Fruit fly (Drosophila melanogaster): Measurements from ENCODE around the gene Bug22.

Gene Bug22

DNA sequence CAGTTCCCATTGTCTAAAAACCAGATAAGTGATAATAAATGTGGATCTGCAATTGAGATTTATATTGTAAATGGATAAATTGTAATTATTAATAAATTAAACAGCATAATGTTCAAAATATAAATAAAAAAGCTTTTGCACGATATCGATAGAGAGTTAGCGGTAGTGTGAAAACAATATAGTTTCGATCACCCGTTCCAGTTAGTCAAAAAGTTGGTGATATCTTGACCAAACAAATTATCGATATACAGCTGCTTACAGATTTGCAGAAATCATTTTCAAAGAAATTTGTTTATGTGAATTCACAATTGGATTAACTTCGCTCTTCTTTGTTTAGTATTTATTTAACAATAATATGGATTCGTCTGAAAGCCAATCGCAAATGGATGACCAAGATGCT, 8.5 kb upstream of the Bug22 start, which contains the start of gene Nse4:
Gene Nse4, plus strand, starts transcription at position 267 of the 400 bp plus-strand sequence.
- TF ChIP-seq CG8478 (optimal IDR thresholded peaks at IDR 0.05): no peak
- TF ChIP-seq CTCF (optimal IDR thresholded peaks at IDR 0.05): no peak

DNA sequence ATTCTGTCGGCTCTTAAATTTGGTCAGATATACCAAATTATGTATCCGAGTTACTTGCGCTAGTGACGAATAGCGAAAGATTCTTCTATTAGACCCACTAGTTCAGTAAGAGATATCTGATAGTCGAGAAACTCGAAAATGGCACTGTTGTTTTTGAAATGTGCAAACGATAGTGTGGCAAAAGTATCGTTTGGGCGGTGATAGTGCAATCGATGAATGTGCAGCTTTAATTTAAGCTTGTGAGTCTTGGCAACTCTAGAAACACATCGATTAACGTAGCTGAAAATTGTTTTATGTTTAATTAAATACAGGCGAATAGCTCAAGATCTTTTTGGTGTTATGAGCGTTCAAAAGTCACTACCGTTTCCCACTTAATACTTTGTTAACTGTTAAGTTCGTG, 6.6 kb upstream of the Bug22 start, which contains the start of gene STUB1:
Gene STUB1, plus strand, starts transcription at position 232 of the 400 bp plus-strand sequence.
- TF ChIP-seq CTCF (optimal IDR thresholded peaks at IDR 0.05) (no peak), CG8478 (optimal IDR thresholded peaks at IDR 0.05) (no peak)

DNA sequence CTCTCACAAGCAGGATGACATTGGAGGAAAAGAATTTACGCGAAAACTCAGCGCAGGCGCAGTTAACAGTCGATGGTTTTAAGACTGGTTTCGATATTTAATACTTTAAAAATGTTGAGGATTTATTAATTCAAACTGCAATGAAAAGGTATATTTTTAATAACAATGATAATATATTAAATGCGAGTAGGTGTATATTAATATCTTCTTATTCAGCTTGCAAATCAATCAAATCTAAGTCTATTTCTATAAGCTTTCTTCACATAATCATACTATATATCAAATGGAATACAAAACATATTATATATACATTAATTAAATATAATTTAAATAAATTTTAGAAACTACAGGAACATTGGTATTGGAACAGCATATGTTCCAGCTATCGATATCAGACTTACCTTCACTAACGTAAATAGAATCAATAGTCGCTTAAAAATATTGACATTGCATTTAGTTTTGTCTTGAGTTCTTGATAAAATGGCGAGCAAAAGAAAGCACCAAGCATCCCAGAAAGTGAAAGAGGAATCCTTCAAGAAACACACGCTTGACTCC, 5.0 kb upstream of the Bug22 start, which contains the start of the genes TBC1D16 and holn1:
Gene TBC1D16, minus strand, starts transcription at position 51 of the 555 bp plus-strand sequence.
Gene holn1, plus strand, starts transcription at position 390 of the 555 bp plus-strand sequence.
- TF ChIP-seq CG8478 (optimal IDR thresholded peaks at IDR 0.05) (no peak), CTCF (optimal IDR thresholded peaks at IDR 0.05) (no peak)

DNA sequence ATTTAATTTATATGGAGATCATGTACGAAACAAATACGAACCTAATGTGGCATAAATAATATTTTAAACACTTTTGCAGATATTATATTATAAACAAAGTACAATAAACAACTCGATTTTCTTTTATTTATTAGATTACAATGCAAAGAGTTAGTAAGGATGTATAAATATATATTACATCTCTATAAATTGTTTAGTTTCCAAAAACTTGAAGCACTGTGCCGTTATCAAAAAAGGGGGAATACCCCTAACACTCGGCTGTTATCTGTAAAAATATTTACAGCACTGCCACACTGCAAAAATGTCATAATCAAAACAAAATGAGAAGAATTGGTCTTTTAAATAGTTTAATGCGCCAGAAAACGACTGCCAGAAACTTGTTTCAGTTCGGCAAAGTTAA, 2.2 kb downstream of the Bug22 start, which contains the start of gene CG5188:
Gene CG5188, plus strand, starts transcription at position 302 of the 400 bp plus-strand sequence.
- no peak for TF ChIP-seq CTCF (optimal IDR thresholded peaks at IDR 0.05)
- TF ChIP-seq CG8478 (optimal IDR thresholded peaks at IDR 0.05): no peak

DNA sequence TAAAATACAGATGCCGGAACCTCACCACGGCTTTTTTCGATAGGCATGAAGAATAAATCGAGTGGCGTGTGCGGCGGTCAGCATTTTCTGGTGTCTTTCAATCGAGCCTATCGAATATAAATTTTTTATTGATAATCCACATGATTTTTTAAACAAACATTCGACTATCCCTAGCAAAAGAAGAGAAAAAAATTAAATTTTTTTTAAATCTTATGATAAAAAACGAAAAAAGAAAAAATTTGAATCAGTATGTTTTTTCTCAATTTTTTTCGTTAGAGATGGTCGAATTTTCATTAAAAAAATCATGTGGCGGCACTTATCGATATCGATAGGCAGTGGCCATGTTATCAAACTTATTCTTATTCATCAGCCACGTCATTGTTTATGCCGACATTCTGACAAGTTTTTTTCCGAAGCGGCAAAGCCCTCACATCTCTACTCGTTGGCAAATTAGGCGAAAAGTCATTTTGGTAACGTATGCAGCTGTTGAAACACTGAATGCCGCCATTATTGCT, 4.1 kb downstream of the Bug22 start, which contains the start of the genes SmB and KdelR:
Gene SmB, minus strand, starts transcription at position 94 of the 515 bp plus-strand sequence.
Gene KdelR, plus strand, starts transcription at position 354 of the 515 bp plus-strand sequence.
- no peak for TF ChIP-seq CG8478 (optimal IDR thresholded peaks at IDR 0.05)
- TF ChIP-seq CTCF (optimal IDR thresholded peaks at IDR 0.05): no peak

DNA sequence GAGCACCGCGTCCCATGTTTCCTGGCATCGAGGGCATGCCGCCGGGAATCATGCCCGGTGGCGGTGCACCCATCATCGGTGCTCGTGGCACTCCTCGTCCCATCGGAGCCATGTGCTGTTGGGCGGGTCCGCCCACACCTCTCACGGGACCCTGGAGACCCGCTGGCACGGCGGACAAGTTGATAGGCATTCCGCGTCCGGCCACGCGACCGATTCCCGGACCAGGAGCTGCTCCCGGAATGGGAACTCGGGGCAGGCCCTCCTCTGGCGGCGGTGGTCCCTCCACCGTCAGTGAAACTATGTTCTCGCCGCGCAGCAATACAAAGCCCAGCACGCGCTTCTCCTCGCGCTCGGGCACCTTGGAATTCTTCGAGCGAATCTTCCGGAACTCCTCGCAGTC, 5.1 kb downstream of the Bug22 start:
- no peak for TF ChIP-seq CTCF (optimal IDR thresholded peaks at IDR 0.05)
- no peak for TF ChIP-seq CG8478 (optimal IDR thresholded peaks at IDR 0.05)

DNA sequence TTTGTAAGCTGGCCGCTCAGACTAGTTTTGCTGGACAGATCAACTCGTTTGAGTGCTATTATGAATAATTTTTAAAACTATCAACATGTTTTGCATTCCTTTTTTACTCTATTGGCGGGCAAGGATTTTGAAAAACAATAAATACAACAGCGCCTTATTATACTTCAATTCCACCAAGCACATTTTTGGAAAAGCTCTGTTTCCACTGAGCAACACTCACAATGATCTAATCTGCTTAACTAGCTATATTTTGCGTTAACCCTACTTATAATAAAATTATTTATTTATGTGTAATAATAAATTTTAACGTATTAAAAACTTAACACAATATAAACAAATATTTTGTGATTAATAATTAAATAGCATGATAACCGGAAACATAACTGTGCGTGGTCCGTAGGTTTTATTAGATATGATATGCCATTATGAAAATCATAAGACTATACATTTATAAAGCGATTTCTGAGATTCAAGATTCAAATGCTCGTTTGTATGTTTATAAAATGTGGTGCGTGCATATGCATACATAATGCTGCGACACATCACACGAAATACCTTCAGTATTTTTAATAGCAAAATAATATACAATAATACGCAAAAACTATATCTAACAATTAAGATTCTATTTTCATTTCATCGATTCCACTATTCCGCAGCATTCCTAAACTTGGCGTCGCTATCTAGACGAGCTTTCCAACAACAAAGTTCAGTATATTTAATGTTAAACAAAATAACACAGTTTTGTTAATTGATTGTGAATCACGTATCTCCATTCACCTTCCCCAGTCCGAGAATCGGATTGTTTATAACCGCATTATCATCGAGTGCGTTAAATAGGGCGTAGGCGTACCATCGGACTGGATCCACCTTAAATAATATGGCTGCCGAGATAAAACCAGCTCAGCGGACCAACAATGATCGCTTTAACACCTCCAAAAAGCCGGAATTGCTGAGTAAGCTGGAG, 7.8 kb downstream of the Bug22 start, which contains the start of the genes pie and Wdfy2:
Gene pie, minus strand, starts transcription at position 138 of the 964 bp plus-strand sequence.
Gene Wdfy2, plus strand, starts transcription at position 649 of the 964 bp plus-strand sequence.
- TF ChIP-seq CTCF (optimal IDR thresholded peaks at IDR 0.05): no peak
- no peak for TF ChIP-seq CG8478 (optimal IDR thresholded peaks at IDR 0.05)

DNA sequence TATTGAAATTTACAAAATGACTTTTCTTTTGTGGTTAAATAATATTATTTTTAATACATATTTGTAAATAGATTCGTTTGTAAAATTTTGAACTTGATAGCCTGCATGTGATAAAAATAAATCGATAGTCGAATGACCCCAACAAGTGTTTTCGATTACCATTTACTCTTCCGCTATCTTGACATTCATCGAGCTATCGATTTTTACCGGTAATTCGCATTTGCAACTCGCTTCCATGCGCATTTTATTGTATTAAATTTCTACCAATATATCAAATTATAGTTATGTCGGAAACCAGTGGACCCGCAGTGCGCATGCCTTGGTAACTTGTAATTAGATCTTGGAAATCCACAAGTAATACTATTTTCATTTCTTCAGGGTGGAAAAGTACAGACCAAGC, 11.7 kb downstream of the Bug22 start, which contains the start of gene RfC3:
Gene RfC3, plus strand, starts transcription at position 210 of the 400 bp plus-strand sequence.
- TF ChIP-seq CTCF (optimal IDR thresholded peaks at IDR 0.05): no peak
- no peak for TF ChIP-seq CG8478 (optimal IDR thresholded peaks at IDR 0.05)

DNA sequence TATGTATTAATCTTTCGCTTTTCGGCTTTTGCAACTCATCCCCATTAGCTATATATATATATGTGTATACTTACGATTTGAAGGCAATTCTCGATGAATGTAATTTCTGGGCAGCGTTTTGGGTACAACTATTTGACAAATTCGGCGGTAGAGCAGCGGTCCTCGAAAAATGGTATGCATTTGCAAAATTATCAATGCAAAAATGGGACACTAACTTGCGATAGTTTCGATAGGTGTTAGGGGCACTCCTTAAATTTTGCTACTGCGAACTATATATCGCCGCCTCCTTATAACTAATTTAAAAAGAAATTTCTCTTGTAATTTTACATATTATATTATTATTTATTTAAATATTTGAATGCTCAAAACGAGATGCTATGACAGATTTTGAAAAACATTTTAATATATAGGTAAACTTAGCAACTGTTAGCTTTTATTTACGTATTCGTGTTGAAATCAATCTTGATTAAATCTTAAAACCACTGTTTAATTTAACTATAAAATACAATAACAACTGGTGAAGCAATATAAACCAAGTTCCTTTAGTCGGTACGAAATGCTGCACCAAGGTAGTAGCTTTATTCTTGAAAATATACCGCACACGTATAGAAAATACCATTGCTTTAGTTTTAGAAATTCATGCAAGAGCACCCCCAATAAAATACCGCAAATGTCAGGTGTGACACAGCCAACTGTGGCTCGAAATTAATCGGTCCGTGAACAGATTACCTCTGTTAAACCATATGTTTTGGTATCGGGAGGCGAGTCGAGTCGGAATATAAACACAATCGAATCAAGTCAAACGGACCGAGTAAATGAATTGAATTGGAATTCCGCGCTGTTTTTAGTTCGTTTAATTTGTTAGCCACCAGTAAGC, 17.2 kb downstream of the Bug22 start, which contains the start of the genes CG5355 and Klp31E:
Gene CG5355, minus strand, starts transcription at position 213 of the 877 bp plus-strand sequence.
Gene Klp31E, plus strand, starts transcription at position 767 of the 877 bp plus-strand sequence.
- TF ChIP-seq CTCF (optimal IDR thresholded peaks at IDR 0.05) (no peak), CG8478 (optimal IDR thresholded peaks at IDR 0.05) (no peak)

DNA sequence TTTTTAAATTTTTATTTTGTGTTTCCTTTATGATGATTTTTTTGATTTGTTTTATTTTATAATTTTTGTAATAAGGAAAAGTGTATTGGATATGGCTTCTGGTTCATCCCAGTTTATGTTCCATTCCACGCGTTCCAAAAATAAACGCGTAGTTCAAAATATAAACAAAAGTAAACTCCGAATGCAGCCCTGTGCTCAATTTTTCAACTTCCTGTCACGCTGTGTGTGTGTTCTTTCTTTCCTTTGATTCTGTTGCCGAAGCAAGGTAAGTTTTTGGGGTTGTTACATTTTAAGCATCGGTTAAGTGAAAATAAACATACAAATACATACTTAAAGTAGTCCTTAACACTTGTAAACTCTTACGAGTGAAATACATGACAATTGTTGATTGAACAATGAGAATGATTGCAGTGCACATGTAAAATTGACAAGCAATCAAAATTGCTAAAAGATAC, 22.6 kb downstream of the Bug22 start, which contains the start of the genes Ip259 and RpS27A:
Gene Ip259, plus strand, starts transcription at position 231 of the 455 bp plus-strand sequence.
Gene RpS27A, plus strand, starts transcription at position 231 of the 455 bp plus-strand sequence.
- peak in 1 of 2 experiments; percentile 11 for TF ChIP-seq CTCF (optimal IDR thresholded peaks at IDR 0.05)
- TF ChIP-seq CG8478 (optimal IDR thresholded peaks at IDR 0.05): no peak

DNA sequence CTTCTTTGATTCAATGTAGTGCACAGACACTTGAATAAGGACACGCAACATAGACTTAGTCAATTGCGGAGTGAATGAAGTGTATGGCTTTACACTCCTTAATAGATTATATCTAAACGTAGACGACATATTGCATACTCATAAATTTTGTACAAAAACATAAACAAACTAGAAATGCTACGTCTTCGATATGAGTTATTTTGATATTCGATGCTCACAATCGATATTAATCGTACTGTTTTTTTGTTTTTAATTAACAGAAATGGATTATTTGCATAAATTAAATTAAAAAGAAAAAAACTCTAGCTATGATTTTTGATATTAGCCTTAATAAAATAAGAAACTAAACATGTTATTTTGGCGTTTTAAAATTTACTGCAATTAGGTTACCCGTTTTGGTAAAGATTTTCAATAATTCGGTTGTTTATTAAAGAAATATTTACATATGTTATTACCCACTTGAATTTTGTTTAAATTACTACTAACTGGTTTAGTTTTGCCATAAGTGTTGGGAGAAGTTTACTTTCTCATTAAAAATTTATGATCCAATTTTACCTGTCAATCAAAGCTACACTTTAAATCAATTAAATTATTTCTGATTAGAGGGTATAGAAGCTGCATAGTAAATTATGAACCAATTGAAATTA, 25.6 kb downstream of the Bug22 start, which contains the start of the genes CG17768, LSm-4 and Ir31a:
Gene CG17768, minus strand, starts transcription at position 196 of the 647 bp plus-strand sequence.
Gene LSm-4, minus strand, starts transcription at position 196 of the 647 bp plus-strand sequence.
Gene Ir31a, plus strand, starts transcription at position 558 of the 647 bp plus-strand sequence.
- no peak for TF ChIP-seq CTCF (optimal IDR thresholded peaks at IDR 0.05)
- TF ChIP-seq CG8478 (optimal IDR thresholded peaks at IDR 0.05): no peak

DNA sequence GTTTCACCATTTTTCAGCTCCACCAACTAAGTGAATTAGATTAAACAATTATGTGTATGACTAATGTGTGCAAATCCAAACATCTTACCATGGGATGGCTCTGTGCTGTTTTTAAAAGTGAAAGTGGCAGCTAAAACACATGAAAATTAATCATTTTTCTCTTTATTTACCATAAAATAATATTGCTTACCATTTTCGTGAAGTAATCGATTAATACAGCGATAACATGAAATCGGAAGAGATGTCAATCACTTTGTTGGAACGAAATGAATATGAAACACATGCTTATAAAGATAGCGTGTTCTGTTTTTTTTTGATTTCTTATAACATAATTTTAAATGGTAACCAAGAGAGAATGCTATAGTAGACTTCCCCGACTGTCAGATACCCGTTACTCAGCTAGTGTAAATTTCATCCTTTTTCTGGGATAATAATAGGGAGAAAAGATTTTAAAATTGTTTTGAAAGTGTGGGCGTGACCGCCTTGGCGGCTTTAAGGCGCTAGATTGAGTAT, 26.9 kb downstream of the Bug22 start:
- TF ChIP-seq CG8478 (optimal IDR thresholded peaks at IDR 0.05) (no peak), CTCF (optimal IDR thresholded peaks at IDR 0.05) (no peak)
